Worm (Caenorhabditis elegans) whole organism, late embryonic: ENCODE results near the gene nex-1.

Source experiments
- ceh-14 ChIP-seq: sonication (generic microtip); optimal IDR thresholded peaks from 2 replicates; lab custom pipeline; 2016; ENCODE audit warnings: missing genotype, missing genetic modification characterization, missing compliant biosample characterization
- lim-6 ChIP-seq: sonication (generic microtip); optimal IDR thresholded peaks from 2 replicates; lab custom pipeline; 2016; ENCODE audit warnings: missing genetic modification characterization, missing compliant biosample characterization
- npax-4 ChIP-seq: sonication (generic microtip); optimal IDR thresholded peaks from 2 replicates; lab custom pipeline; 2016; ENCODE audit warnings: missing genetic modification characterization, missing compliant biosample characterization
- pha-4 ChIP-seq: fragments of 150-350 bp; optimal IDR thresholded peaks from 2 replicates; lab custom pipeline; 2018; ENCODE audit warnings: missing biosample characterization, missing genetic modification reagents, missing genetic modification characterization
- pqm-1 ChIP-seq: sonication (generic microtip); optimal IDR thresholded peaks from 2 replicates; lab custom pipeline; 2016; ENCODE audit warnings: missing genetic modification characterization, missing compliant biosample characterization
- sox-4 ChIP-seq: sonication (generic microtip); optimal IDR thresholded peaks from 2 replicates; lab custom pipeline; 2017; ENCODE audit warnings: mild to moderate bottlenecking, missing genetic modification characterization, inconsistent platforms, missing compliant biosample characterization

- TF ChIP-seq npax-4 (tag; lab: Kevin White, UChicago), result no peak
- TF ChIP-seq sox-4 (tag; lab: Kevin White, UChicago), result no peak
- no peak for TF ChIP-seq lim-6 (tag; lab: Kevin White, UChicago)
- no peak for TF ChIP-seq ceh-14 (tag; lab: Kevin White, UChicago)
- no peak for TF ChIP-seq pha-4
- TF ChIP-seq pqm-1, result no peak
These were observed 2.6 kb upstream of the nex-1 start for ce11 chrIII:5222777-5223176.
